Fruit fly (Drosophila melanogaster) Kc167 (cell line): ENCODE results near the gene CG13965.

Experiments used
- Myc ChIP-seq: fragments of >200 bp; optimal IDR thresholded peaks from 2 replicates; lab custom pipeline; 2017; ENCODE audit warnings: missing external identifiers
- Sin3A ChIP-seq: fragments of >200 bp; optimal IDR thresholded peaks from 2 replicates; lab custom pipeline; 2018; ENCODE audit warnings: missing external identifiers
- h ChIP-seq: fragments of >200 bp; optimal IDR thresholded peaks from 3 replicates; lab custom pipeline; 2018; ENCODE audit warnings: missing external identifiers
- insv ChIP-seq: fragments of >200 bp; optimal IDR thresholded peaks from 3 replicates; lab custom pipeline; 2018; ENCODE audit warnings: missing external identifiers
- psq ChIP-seq: fragments of >200 bp; optimal IDR thresholded peaks from 2 replicates; lab custom pipeline; 2017; ENCODE audit warnings: missing external identifiers
- ttk ChIP-seq: sonication (Bioruptor generic); optimal IDR thresholded peaks from 2 replicates; lab custom pipeline; 2017; ENCODE audit warnings: missing external identifiers

The CG13965 gene

DNA sequence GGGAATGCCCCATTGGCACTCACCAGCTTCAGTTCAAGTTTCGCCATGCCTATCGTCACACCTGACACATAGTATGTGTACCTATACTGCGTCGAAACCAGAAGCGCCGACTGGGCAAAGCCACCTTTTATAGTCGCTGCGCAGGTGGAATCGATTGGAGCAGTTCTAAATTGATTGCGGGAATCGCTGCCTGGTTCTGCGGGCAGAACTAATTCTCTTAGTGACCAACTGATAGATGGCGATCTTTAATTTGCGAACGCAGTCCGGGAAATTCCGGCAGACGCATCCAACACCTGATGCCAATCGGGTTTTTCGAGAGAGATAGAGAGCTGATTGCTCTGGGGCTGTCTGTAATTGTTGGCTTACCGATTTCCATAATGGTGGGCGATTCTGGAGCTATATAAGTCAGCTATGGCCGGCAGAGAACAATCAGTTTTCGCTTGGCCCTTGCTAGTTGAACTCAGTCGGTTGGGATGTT, at the start of gene CG13965, which contains the start of gene CG16772:
Gene CG13965 (minus strand): TSS at position 101 of the 478 bp plus-strand sequence.
Gene CG16772 (plus strand): TSS at position 428 of the 478 bp plus-strand sequence.
- TF ChIP-seq psq (lab: Kevin White, UChicago), result no peak
- TF ChIP-seq ttk (lab: Kevin White, UChicago), result no peak
- TF ChIP-seq insv (lab: Kevin White, UChicago), result no peak
- no peak for TF ChIP-seq Myc

DNA sequence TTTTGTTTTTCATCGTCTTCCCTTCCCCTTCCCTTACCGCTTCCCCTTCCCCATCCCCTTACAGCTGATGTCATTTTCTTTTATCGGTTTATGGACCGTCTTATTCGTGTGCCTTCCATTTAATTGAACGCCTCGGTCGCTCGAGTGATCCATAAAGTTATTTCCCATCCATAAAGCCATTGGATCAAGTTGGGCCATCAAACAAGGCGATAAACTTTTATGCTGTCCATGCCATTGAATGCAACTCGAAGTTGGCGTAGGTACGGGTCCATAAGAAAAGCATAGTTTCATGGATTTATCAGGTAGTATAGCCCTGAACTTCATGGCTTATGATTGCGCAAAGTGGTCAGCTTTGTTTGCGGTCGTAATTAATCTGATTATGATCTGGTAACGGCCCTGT, 42.9 kb upstream of the CG13965 start:
- TF ChIP-seq Myc, result no peak
- no peak for TF ChIP-seq psq (lab: Kevin White, UChicago)
- no peak for TF ChIP-seq Sin3A
- no peak for TF ChIP-seq ttk (lab: Kevin White, UChicago)
- TF ChIP-seq h (lab: Kevin White, UChicago), result no peak
- TF ChIP-seq insv (lab: Kevin White, UChicago), result no peak

DNA sequence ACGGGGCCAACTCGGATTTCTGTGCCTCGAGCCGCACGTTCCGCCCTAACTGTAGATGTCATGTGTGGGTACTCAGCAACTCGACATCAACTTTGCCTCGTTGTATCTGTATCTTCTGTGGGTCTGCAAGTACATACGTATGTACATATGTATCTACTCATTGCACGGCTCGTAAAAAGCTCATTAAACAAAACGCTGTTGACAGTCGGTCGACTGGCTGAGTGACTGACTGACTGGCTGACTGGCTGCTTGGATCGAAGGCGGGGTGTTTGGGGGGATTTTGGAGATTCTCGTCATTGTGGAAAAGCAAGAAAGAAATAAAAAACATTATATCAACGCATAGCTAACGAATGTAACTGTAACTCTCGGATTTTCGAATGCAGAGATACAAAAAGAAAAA, 42.2 kb upstream of the CG13965 start:
- TF ChIP-seq insv (lab: Kevin White, UChicago) (no peak), ttk (lab: Kevin White, UChicago) (no peak), psq (lab: Kevin White, UChicago) (no peak), h (lab: Kevin White, UChicago) (no peak), Myc (no peak), Sin3A (no peak)

DNA sequence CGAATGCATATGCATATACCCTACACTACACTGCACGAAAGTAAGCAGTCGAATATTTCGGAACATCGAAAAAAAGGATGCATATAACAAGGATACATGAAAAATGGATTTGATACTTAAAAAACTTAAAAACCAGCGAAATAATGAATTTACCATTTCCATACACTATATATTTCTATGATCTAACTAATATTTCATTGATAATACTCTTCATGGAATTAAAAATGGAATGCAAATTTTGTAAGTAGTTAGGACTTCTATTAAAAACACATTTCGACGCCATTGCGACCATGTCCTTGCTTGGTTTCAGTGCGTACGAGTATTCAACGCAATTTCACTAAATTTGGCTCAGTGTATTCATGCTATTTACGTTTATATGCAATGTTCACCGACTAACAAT, 39.9 kb upstream of the CG13965 start:
- TF ChIP-seq ttk (lab: Kevin White, UChicago) (no peak), psq (lab: Kevin White, UChicago) (no peak), Sin3A (no peak), h (lab: Kevin White, UChicago) (no peak), Myc (no peak)

DNA sequence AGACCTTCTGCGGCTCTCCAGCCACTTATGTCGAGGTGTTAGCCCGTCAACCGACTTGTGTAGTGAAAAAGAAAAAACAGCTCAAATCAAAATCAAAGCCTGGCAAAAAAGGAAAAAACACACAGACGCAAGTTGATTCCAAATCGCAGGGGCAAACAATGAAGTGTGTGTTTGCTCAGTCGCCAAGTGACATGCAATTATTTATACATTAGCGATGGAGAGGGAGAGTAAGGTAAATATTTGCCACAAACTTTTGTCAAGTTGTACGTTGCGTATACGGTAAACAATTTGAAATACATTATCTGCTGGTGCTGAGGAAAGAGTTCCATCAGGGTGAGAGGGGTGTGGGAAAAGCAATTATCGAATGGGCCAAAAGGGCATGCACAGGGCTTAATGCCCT, 36.0 kb upstream of the CG13965 start:
- TF ChIP-seq psq (lab: Kevin White, UChicago) (no peak), Sin3A (no peak), Myc (no peak), ttk (lab: Kevin White, UChicago) (no peak), h (lab: Kevin White, UChicago) (no peak), insv (lab: Kevin White, UChicago) (no peak)

DNA sequence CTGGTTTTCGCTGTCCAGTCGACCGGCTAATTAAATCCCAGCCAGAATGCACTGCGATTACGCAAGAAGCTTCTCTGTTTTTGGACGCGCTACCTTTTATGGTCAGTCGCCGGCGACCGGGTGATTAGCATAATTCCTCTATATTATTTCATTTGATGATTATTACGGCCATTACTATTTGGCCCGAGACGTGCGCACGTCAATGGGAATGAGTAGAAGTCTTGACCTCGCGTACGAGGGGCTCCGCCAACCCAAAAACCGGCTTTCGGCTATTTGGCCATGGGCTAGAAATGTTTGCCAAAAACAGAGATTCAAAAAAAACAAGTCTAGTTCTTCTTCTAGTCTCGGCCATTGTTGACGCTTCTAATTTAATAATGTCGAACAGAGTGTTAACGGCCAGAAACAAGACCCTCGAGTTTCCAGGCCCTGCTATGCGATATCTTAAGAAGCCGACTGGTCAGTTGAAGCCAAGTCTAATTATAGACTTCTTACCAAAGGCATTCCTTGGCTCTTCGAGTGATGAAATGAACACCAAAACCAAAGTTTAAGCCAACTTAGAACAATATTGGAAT, 30.4 kb upstream of the CG13965 start:
- no peak for TF ChIP-seq insv (lab: Kevin White, UChicago)

DNA sequence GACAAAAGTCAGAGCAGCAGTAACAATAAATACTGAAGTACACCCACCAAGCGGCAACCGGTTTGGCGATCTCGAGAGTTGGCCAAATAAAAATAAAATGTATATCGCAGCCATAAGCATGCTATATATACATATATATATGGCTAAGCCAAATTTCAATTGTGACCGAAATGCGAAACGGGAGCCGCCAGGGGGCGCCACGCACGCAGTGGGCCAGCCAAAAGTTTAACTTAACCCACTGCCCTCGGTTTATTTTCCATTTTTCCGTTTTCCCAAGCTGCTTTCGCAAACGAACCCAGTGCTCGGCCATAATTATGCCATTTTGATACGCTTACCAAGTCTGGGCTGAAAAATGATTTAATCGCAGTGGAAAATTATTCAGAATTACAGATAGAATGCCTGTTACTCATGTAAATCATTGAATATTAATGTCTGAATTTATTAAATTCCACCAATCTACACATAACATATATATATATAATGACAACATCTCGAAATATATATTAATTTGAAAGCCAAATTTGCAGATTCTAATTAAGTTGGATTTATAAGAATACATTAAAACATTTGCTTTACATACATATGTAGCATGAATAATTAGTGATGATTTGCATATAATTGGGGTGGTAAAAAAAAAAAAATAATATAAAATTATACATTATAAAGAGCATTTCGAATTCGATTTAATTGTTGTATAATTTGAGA, 27.7 kb upstream of the CG13965 start:
- TF ChIP-seq Myc (no peak), h (lab: Kevin White, UChicago) (no peak), ttk (lab: Kevin White, UChicago) (no peak), psq (lab: Kevin White, UChicago) (no peak), Sin3A (no peak), insv (lab: Kevin White, UChicago) (no peak)

DNA sequence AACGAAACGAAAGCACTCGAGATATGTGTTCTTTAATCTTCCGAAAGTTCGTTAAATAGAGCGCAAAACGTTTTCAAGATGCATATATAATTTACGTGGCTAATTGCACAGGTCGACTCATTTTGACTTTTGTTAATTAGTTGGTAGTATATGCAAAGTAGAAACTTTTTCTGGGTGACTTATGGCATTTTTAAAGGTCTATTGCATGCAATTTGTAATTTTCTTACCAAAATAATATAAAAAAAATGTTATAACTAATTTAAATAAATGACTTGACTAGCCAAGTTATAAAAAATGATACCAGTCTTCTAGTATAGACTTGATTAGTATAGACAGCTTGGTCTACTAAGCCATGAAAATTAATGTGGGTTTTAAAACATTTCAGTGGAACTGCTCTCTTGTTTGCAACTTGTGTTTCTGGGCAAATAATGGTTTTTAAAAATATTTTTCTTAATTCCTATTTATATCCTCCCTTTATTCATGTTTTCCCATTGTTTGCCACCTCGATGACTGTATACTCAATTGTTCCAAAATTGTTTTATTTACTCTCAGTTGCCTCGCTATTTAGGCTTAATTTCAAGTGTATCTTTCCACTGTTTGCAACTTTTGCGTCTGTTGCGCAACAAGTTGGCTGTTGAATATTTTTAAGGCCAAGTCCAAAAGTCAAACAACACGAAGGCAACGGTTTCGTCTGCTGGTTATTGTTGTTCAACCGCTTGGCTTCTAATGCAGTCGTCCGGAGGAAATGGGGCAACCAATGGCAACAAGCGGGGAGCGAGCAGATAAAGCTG, 25.9 kb upstream of the CG13965 start:
- TF ChIP-seq ttk (lab: Kevin White, UChicago) (no peak), psq (lab: Kevin White, UChicago) (no peak), Sin3A (no peak), insv (lab: Kevin White, UChicago) (no peak), h (lab: Kevin White, UChicago) (no peak), Myc (no peak)

DNA sequence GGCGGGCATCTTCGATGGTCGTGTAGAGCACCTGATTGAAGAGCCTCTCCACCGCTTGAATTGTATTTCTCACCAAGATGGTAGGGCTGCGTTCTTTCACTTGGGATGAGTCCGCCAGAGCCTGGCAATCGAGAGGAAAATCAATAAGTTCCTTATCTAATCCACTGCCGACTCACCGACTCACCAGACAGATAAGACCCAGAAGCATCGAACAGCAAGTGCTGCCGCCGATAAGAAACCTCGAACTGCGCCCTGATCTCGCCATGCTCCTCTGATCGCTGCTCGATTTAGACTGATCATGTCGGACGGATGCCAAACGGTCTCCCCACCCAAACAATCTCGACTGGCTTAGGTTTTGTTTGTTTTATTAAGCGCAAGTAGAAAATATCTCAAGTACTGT, 5.2 kb upstream of the CG13965 start, which contains the start of gene Hf:
Gene Hf (minus strand): TSS at position 296 of the 400 bp plus-strand sequence.
- TF ChIP-seq Sin3A (no peak), h (lab: Kevin White, UChicago) (no peak), insv (lab: Kevin White, UChicago) (no peak), psq (lab: Kevin White, UChicago) (no peak), ttk (lab: Kevin White, UChicago) (no peak), Myc (no peak)

DNA sequence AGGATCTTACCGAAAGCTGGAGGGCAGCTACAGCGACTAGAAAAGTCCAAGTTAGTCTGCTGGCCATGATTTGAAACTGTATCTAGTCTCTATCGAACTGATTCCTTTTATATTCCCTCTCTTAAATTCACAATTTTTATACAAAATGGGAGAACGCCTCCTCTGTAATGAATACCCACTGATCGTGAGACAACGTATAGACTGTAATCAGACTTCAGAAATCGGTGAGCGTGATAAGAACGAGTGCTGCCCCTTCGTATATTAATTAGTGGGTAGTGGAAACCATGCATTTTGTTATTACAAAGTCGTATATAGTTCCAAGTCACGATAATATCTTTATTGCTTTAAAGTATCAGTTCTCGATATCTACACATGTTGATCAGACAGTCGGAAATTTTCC, 4.3 kb upstream of the CG13965 start, which contains the start of gene OS9:
Gene OS9 (minus strand): TSS at position 101 of the 400 bp plus-strand sequence.
- TF ChIP-seq Myc (no peak), psq (lab: Kevin White, UChicago) (no peak), insv (lab: Kevin White, UChicago) (no peak), ttk (lab: Kevin White, UChicago) (no peak), h (lab: Kevin White, UChicago) (no peak), Sin3A (no peak)

DNA sequence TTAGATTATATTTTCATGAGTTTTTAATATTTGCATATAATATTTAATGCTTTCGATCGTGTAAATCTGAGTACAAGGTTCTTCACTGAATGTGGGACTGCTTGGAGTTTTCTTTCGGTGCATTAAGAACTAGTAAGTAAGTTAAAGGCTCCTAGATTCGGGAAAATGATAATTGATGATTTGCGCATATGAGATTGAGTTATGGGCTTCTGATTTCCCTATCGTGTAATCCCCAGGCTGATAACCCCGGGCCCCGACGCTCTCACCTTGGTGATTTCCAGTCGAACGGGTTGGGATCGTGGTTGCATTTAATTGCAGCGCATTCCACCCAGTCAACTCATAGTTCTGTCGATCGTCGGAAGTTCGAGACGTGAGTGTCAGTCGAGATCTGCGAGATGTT, 1.7 kb upstream of the CG13965 start, which contains the start of gene CG10680:
Gene CG10680 (plus strand): TSS at position 301 of the 400 bp plus-strand sequence.
- no peak for TF ChIP-seq ttk (lab: Kevin White, UChicago)
- TF ChIP-seq Sin3A, result no peak
- TF ChIP-seq Myc, result no peak

DNA sequence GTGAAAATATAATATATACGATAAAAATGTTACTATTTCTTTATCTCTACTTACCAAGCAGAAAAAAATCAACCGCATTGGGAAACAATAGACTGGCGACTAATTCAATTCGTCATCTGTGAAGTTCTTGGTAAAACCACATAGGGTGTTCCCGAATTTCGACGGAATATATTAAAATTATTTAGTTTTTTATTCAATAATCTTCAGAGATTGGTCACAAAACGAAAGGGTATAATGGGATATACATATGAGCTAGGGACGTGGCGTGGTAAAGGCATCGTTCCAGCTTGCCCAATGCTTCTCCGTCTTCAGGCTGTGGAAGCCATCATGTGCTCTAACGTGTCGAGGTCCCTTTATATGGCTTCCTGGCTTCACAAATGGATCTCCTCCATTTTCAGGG, 567 bp downstream of the CG13965 start, which contains the start of gene CG42866:
Gene CG42866 (minus strand): TSS at position 101 of the 400 bp plus-strand sequence.
- TF ChIP-seq Myc, result no peak
- no peak for TF ChIP-seq ttk (lab: Kevin White, UChicago)
- no peak for TF ChIP-seq psq (lab: Kevin White, UChicago)
